Worm (Caenorhabditis elegans): ENCODE results near the gene bed-1.
A peak's percentile ranks its signal among the peaks of the same experiment; 100 is the strongest.

Gene bed-1

ce11 chrV:19133507-19133906 lies 8.8 kb upstream of the bed-1 start, which contains the start of gene Y39B6A.10:
Gene Y39B6A.10 (minus strand): TSS chrV:19133607.
- TF ChIP-seq cog-1 (tag; optimal IDR thresholded peaks at IDR 0.05) (no peak), tab-1 (GFP tag; IDR thresholded peaks at IDR 0.05) (no peak)

ce11 chrV:19131848-19132401 lies 7.2 kb upstream of the bed-1 start:
- TF ChIP-seq T22C8.4 (GFP tag; IDR thresholded peaks at IDR 0.05) (peak; percentile 70), ztf-23 (GFP tag; IDR thresholded peaks at IDR 0.05) (no peak)

- TF ChIP-seq klf-2 (GFP tag; conservative IDR thresholded peaks at IDR 0.05) (no peak), med-1 (GFP tag; optimal IDR thresholded peaks at IDR 0.05; ENCODE audit: insufficient read depth) (no peak), ztf-29 (GFP tag; IDR thresholded peaks at IDR 0.05) (no peak), ref-1 (GFP tag; conservative IDR thresholded peaks at IDR 0.05) (no peak), cog-1 (tag; optimal IDR thresholded peaks at IDR 0.05) (no peak), T22C8.4 (GFP tag; IDR thresholded peaks at IDR 0.05) (peak; percentile 67; the same call in 1 of the 2 replicates), flt-1 (GFP tag; IDR thresholded peaks at IDR 0.05) (no peak)
Observed at ce11 chrV:19129497-19130212, 4.9 kb upstream of the bed-1 start.

DNA sequence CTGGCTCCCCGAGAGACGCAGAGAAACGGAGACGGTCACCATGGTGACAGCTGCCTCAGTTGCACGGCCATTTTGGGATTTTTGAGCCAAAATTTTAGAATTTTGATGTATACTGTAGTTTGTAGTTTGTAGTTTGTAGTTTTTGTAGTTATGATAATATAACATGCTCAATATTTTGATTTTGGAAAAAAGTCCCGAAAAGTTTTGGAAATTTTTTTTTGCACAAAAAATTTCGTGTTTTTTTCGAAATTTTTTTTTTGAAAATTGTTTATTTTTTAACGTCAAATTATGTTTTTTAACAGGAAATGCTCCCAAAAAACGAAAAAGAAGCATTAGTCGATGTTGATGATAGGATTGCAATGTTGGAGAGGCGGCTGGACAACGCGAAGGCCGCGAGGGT lies 2.5 kb upstream of the bed-1 start, which contains the start of gene dyf-17:
TSS of gene dyf-17 (plus strand) at position 301 of the 400 bp plus-strand sequence.
- TF ChIP-seq T22C8.4 (GFP tag; IDR thresholded peaks at IDR 0.05) (no peak), med-1 (GFP tag; optimal IDR thresholded peaks at IDR 0.05; ENCODE audit: insufficient read depth) (no peak), tab-1 (GFP tag; IDR thresholded peaks at IDR 0.05) (no peak), ztf-23 (GFP tag; IDR thresholded peaks at IDR 0.05) (no peak), klf-2 (GFP tag; conservative IDR thresholded peaks at IDR 0.05) (no peak), ref-1 (GFP tag; conservative IDR thresholded peaks at IDR 0.05) (no peak), ztf-29 (GFP tag; IDR thresholded peaks at IDR 0.05) (no peak), flt-1 (GFP tag; IDR thresholded peaks at IDR 0.05) (no peak), cog-1 (tag; optimal IDR thresholded peaks at IDR 0.05) (no peak)

ce11 chrV:19125812-19126211 lies 1.1 kb upstream of the bed-1 start:
- TF ChIP-seq ref-1 (GFP tag; conservative IDR thresholded peaks at IDR 0.05): peak; percentile 85
- peak; percentile 94 for TF ChIP-seq tab-1 (GFP tag; IDR thresholded peaks at IDR 0.05)
- TF ChIP-seq T22C8.4 (GFP tag; IDR thresholded peaks at IDR 0.05): peak; percentile 94
- peak; percentile 90 for TF ChIP-seq klf-2 (GFP tag; conservative IDR thresholded peaks at IDR 0.05)
- peak; percentile 93 for TF ChIP-seq ztf-23 (GFP tag; IDR thresholded peaks at IDR 0.05)
- TF ChIP-seq med-1 (GFP tag; optimal IDR thresholded peaks at IDR 0.05; ENCODE audit: insufficient read depth): peak; percentile 42
- peak; percentile 96 for TF ChIP-seq flt-1 (GFP tag; IDR thresholded peaks at IDR 0.05)
- TF ChIP-seq ztf-29 (GFP tag; IDR thresholded peaks at IDR 0.05): peak; percentile 91
- TF ChIP-seq cog-1 (tag; optimal IDR thresholded peaks at IDR 0.05): peak; percentile 49

- TF ChIP-seq ztf-29 (GFP tag; IDR thresholded peaks at IDR 0.05) (no peak), tab-1 (GFP tag; IDR thresholded peaks at IDR 0.05) (no peak)
Observed at ce11 chrV:19125253-19125652, 531 bp upstream of the bed-1 start.

DNA sequence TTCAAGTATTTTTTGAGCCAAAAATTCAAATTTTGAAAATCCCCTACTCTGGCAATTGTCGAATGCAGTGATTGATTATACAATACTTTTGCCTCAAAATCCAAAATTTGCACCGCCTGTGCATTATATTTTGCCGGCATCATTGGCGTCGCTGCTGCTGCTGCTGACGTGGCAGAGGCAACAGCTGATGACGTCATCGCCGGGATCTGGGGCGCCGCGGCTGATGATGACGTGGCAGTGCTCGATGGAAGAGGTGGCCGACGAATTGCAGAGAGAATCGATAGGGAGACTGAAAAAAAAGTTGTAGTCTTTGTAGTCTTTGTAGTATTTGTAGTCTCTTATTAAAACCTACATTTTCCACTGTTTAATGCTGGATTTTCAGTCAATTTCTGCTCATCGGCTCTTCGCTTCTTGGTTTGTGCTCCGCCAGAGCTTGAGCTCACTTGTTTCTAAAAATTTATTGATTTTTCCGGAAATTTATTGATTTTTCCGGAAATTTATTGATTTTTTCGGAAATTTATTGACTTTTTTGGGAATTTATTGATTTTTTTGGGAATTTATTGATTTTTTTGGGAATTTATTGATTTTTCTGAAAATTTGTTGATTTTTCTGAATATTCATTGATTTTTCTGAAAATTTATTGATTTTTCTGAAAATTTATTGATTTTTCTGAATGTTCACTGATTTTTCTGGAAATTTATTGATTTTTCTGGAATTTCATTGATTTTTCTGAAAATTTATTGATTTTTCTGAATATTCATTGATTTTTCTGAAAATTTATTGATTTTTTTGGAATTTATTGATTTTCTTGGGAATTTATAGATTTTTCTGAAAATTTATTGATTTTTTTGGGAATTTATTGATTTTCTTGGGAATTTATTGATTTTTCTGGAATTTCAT lies 3.7 kb downstream of the bed-1 start:
- TF ChIP-seq klf-2 (GFP tag; conservative IDR thresholded peaks at IDR 0.05): no peak
- peak; percentile 84 for TF ChIP-seq T22C8.4 (GFP tag; IDR thresholded peaks at IDR 0.05)
- 0 out of 2 replicates have a peak, but pooled peaks have one; percentile 12 for TF ChIP-seq flt-1 (GFP tag; IDR thresholded peaks at IDR 0.05)

DNA sequence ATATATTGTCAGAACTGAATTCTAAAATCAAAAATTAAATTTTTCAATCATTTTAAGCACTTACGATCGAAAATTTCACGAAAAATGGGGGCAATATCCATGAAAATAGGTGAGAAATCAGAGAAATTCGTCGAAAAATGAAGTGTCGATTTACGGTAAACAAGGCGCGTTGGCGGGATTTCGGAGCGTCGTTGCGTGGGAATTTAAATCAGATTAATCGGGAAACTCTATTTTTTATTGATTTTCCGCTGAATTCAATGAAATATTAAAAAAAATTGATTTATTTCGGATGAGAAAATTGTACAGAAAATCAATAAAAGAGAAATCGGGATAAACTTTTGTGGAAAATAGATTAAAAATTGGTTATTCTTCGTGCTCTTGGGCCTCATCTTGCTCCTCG lies 5.5 kb downstream of the bed-1 start, which contains the start of gene Y39B6A.13:
TSS of gene Y39B6A.13 (minus strand) at position 166 of the 400 bp plus-strand sequence.
- no peak for TF ChIP-seq cog-1 (tag; optimal IDR thresholded peaks at IDR 0.05)
- no peak for TF ChIP-seq ref-1 (GFP tag; conservative IDR thresholded peaks at IDR 0.05)
- peak; percentile 43; the same call in 1 of the 2 replicates for TF ChIP-seq T22C8.4 (GFP tag; IDR thresholded peaks at IDR 0.05)

ce11 chrV:19118312-19118711 lies 6.4 kb downstream of the bed-1 start, which contains the start of gene pro-3:
Gene pro-3 (minus strand): TSS chrV:19118412.
- TF ChIP-seq flt-1 (GFP tag; IDR thresholded peaks at IDR 0.05) (no peak), med-1 (GFP tag; optimal IDR thresholded peaks at IDR 0.05; ENCODE audit: insufficient read depth) (no peak), ztf-23 (GFP tag; IDR thresholded peaks at IDR 0.05) (no peak), cog-1 (tag; optimal IDR thresholded peaks at IDR 0.05) (no peak), tab-1 (GFP tag; IDR thresholded peaks at IDR 0.05) (no peak), ref-1 (GFP tag; conservative IDR thresholded peaks at IDR 0.05) (no peak), ztf-29 (GFP tag; IDR thresholded peaks at IDR 0.05) (no peak), T22C8.4 (GFP tag; IDR thresholded peaks at IDR 0.05) (no peak), klf-2 (GFP tag; conservative IDR thresholded peaks at IDR 0.05) (no peak)

DNA sequence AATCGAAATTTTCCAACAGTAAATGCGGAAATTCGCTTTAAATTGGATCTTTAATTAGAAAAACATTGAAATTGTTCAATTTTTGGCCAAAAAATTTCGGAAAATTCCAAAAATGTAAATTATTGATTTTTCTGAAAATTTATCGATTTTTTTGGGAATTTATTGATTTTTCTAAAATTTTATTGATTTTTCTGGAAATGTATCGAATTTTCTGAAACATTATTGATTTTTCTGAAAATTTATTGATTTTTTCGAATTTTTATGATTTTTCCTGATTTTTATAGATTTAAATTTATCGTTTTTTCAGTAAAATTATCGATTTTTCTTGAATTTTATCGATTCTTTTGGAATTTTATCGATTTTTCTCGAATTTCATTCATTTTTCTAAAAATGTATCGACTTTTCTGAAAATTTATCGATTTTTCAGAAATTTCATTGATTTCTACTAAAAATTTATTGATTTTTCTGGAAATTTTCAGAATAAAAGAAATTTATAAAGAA lies 7.8 kb downstream of the bed-1 start:
- TF ChIP-seq ztf-23 (GFP tag; IDR thresholded peaks at IDR 0.05) (no peak), med-1 (GFP tag; optimal IDR thresholded peaks at IDR 0.05; ENCODE audit: insufficient read depth) (no peak), T22C8.4 (GFP tag; IDR thresholded peaks at IDR 0.05) (peak; percentile 89), klf-2 (GFP tag; conservative IDR thresholded peaks at IDR 0.05) (no peak), ref-1 (GFP tag; conservative IDR thresholded peaks at IDR 0.05) (no peak)
